Worm (Caenorhabditis elegans) whole organism, L4 larva: ENCODE results near the gene fbxa-139.

Experiments used
- ama-1 ChIP-seq: fragments of 150-350 bp; optimal IDR thresholded peaks from 2 replicates; lab custom pipeline; 2014; ENCODE audit warnings: inconsistent platforms, mixed read lengths
- ceh-82 ChIP-seq: sonication (generic microtip); optimal IDR thresholded peaks from 2 replicates; lab custom pipeline; 2017; ENCODE audit warnings: missing biosample characterization, missing genetic modification characterization
- ctbp-1 ChIP-seq: fragments of 200-800 bp; sonication (Bioruptor generic); IDR thresholded peaks from 2 replicates; pipeline ENCODE4 v1.3.6; 2022; ENCODE audit warnings: missing genetic modification reagents, missing genetic modification characterization, missing compliant biosample characterization
- dve-1 ChIP-seq: sonication (generic microtip); optimal IDR thresholded peaks from 2 replicates; lab custom pipeline; 2017; ENCODE audit warnings: antibody characterized with exemption, mild to moderate bottlenecking, missing genetic modification characterization, missing compliant biosample characterization; ENCODE audit not compliant: insufficient read depth
- egl-27 ChIP-seq: sonication (generic microtip); optimal IDR thresholded peaks from 3 replicates; lab custom pipeline; 2017; ENCODE audit warnings: missing biosample characterization, missing genetic modification reagents, missing genetic modification characterization
- hmg-1.1 ChIP-seq: fragments of 200-800 bp; sonication (Bioruptor generic); IDR thresholded peaks from 2 replicates; pipeline ENCODE4 v1.3.6; 2022; ENCODE audit warnings: missing genetic modification reagents, missing genetic modification characterization, missing compliant biosample characterization
- lin-15B ChIP-seq: fragments of 150-350 bp; sonication (generic microtip); optimal IDR thresholded peaks from 3 replicates; lab custom pipeline; 2014; ENCODE audit warnings: missing biosample characterization, missing genetic modification characterization
- lin-39 ChIP-seq: fragments of 150-350 bp; optimal IDR thresholded peaks from 2 replicates; lab custom pipeline; 2014; ENCODE audit warnings: missing biosample characterization, missing genetic modification reagents, missing genetic modification characterization
- mdl-1 ChIP-seq, 2 experiments: fragments of 150-350 bp in 1 of 2; sonication (generic microtip) in 1 of 2; optimal IDR thresholded peaks; 2 replicates each; lab custom pipeline; 2014 to 2017; ENCODE audit warnings: missing biosample characterization in 2 of 2, missing genetic modification characterization in 2 of 2

DNA sequence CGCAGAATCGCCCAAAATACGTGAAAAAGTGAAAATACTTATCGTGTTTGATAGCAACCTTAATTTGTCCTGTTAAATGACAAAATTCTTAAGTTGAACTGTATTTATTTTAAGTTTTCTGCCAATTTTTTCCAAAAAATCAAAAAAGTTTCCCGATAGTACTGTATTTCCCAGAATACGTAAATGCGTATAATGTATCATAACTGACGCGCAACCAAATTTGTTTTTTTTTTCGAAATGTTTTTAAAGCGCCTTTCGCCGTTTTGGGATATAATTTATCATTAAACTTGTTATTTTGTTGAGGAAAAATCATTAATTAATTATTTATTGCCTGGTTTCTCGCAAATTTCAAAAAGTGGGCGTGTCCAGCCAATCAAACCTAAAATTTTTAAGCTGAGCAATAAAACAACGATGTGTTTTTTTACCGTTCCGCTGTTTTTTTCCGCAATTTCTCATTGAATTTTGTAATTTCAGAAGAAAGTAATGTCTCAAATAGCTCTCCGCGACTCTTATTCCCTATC lies 23.4 kb downstream of the fbxa-139 start, which contains the start of gene fbxa-95:
- TF ChIP-seq dve-1 (tag; lab: Kevin White, UChicago) (no peak), ctbp-1 (GFP tag; lab: Robert Waterston, UW) (no peak), lin-39 (tag; lab: Kevin White, UChicago) (no peak), ceh-82 (tag; lab: Kevin White, UChicago) (no peak), egl-27 (tag; lab: Kevin White, UChicago) (no peak), mdl-1 (tag; optimal IDR thresholded peaks at IDR 0.05; lab: Kevin White, UChicago) (no peak), hmg-1.1 (GFP tag; lab: Robert Waterston, UW) (no peak), lin-15B (tag; lab: Kevin White, UChicago) (no peak), ama-1 (lab: Kevin White, UChicago) (no peak)
